Worm (Caenorhabditis elegans) whole organism, L4/young adult: ENCODE results near the gene F52E10.4.

Source experiments
- W03F9.2 ChIP-seq: fragments of 150-350 bp; optimal IDR thresholded peaks from 2 replicates; lab custom pipeline; 2014; ENCODE audit warnings: missing biosample characterization, missing genetic modification characterization
- dao-5 ChIP-seq: sonication (generic microtip); optimal IDR thresholded peaks from 2 replicates; lab custom pipeline; 2016; ENCODE audit warnings: missing genotype, missing genetic modification characterization, moderate library complexity, missing compliant biosample characterization
- him-1 ChIP-seq: sonication (generic microtip); optimal IDR thresholded peaks from 2 replicates; lab custom pipeline; 2016; ENCODE audit warnings: missing genotype, missing genetic modification reagents, missing genetic modification characterization, missing compliant biosample characterization

DNA sequence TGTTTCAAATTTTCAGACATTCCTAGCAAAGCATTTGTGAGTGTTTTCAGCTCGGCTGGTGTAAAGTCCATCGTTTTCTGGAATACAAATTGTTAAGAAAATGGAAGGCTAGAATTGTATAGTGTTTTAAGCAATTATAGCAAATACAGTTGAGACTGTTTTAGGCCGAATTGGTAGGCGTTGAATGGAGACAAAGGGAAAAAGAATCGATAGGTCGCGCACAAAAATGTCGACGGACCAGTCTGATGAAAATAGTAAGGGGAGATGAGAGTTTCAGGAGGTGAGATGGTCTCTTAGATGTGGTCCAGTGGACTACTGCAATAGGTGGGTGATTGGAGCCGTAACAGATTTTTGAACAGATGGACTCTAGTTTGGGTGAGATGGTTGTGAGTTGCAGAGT is 52.2 kb downstream of the F52E10.4 start:
- no peak for TF ChIP-seq dao-5 (tag; lab: Kevin White, UChicago)
- no peak for TF ChIP-seq W03F9.2 (tag; lab: Kevin White, UChicago)
- TF ChIP-seq him-1: no peak
